Fruit fly (Drosophila melanogaster) whole organism, adult: ENCODE results near the gene CG3225.

Experiments used
- CG33017 ChIP-seq: fragments of 200-800 bp; sonication (Bioruptor generic); optimal IDR thresholded peaks from 2 replicates; lab custom pipeline; 2018; ENCODE audit warnings: missing biosample characterization, mild to moderate bottlenecking, missing genetic modification characterization, moderate library complexity
- kay ChIP-seq: fragments of 200-800 bp; sonication (Bioruptor generic); peaks from one replicate; lab custom pipeline; 2016; ENCODE audit warnings: missing biosample characterization, missing genetic modification characterization, borderline replicate concordance
- pad ChIP-seq: fragments of 200-800 bp; sonication (Bioruptor generic); optimal IDR thresholded peaks from 3 replicates; lab custom pipeline; 2017; ENCODE audit warnings: missing biosample characterization, missing genetic modification characterization, mild to moderate bottlenecking, moderate library complexity, missing genetic modification reagents

CG3225 gene

DNA sequence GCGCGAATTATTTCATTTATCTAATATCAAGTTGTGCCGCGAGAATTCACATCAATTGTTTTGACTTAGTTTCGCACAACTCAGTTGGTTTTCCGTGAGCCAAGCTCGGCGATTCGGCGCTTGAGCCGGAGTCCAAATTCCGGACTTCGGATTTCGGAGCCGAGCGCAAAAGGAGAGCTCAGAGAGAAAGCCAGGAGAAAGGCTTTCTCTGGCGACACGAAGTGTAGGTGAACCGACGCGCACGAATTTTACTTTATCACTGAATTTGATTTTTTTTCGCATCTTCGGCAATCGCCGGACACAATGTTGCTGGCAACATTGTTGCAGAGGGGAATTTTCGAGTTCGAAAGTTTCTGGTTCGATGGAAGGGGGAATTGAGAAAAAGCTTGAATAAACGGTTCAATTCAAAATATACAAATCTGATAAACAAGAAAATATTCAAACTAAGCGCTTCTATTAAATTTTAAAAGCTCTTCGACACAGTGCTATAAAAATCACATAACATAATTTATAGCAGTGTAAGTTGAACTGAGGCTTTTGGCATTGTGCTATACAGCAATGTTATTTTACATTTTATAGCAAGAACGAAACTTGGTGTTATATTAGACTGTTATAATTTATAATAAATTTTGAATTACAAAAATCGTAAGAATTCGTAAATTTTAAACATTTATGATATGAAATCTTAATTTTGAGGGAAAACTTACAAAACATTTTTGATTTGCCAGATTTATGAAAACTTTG, 24.1 kb downstream of the CG3225 start, which contains the start of gene fipi:
Gene fipi, minus strand, starts transcription at position 265 of the 744 bp plus-strand sequence.
- peak; percentile 96 for TF ChIP-seq pad (GFP tag; lab: Kevin White, UChicago)
- no peak for TF ChIP-seq CG33017 (tag; lab: Kevin White, UChicago)
- TF ChIP-seq kay (GFP tag; lab: Kevin White, UChicago), result peak; percentile 93
